Worm (Caenorhabditis elegans): ENCODE data around the gene nrde-3.

The nrde-3 gene

ce11 chrX:380505-380904, 8.5 kb downstream of the nrde-3 start, which contains the start of gene R04A9.3:
Gene R04A9.3, minus strand, starts transcription at chrX:380605.
- TF ChIP-seq dmd-4 (tag; optimal IDR thresholded peaks at IDR 0.05; ENCODE audit: borderline replicate concordance) (no peak), che-1 (tag; optimal IDR thresholded peaks at IDR 0.05) (no peak)

- TF ChIP-seq madf-2 (tag; optimal IDR thresholded peaks at IDR 0.05): no peak
- TF ChIP-seq C38D4.7 (GFP tag; optimal IDR thresholded peaks at IDR 0.05): no peak
- TF ChIP-seq ceh-19 (GFP tag; optimal IDR thresholded peaks at IDR 0.05): no peak
- TF ChIP-seq ceh-34 (tag; optimal IDR thresholded peaks at IDR 0.05): no peak
- TF ChIP-seq sox-4 (tag; optimal IDR thresholded peaks at IDR 0.05): no peak
- no peak for TF ChIP-seq rnt-1 (tag; optimal IDR thresholded peaks at IDR 0.05)
- no peak for TF ChIP-seq lim-6 (tag; optimal IDR thresholded peaks at IDR 0.05)
- no peak for TF ChIP-seq T23F11.4 (GFP tag; optimal IDR thresholded peaks at IDR 0.05)
- no peak for TF ChIP-seq syd-9 (tag; optimal IDR thresholded peaks at IDR 0.05)
- no peak for TF ChIP-seq che-1 (tag; optimal IDR thresholded peaks at IDR 0.05)
- TF ChIP-seq pros-1 (tag; optimal IDR thresholded peaks at IDR 0.05): no peak
- no peak for TF ChIP-seq ets-4 (tag; optimal IDR thresholded peaks at IDR 0.05)
- TF ChIP-seq unc-42 (tag; optimal IDR thresholded peaks at IDR 0.05): no peak
- TF ChIP-seq elt-4 (tag; optimal IDR thresholded peaks at IDR 0.05): no peak
- no peak for TF ChIP-seq F13H6.1 (tag; optimal IDR thresholded peaks at IDR 0.05)
- TF ChIP-seq ttx-3 (tag; optimal IDR thresholded peaks at IDR 0.05): no peak
- TF ChIP-seq dve-1 (tag; optimal IDR thresholded peaks at IDR 0.05): no peak
- TF ChIP-seq lin-11 (tag; optimal IDR thresholded peaks at IDR 0.05): no peak
- TF ChIP-seq tbx-2 (tag; optimal IDR thresholded peaks at IDR 0.05): no peak
- TF ChIP-seq nfya-1 (tag; optimal IDR thresholded peaks at IDR 0.05): no peak
Observed at ce11 chrX:381029-381428, 9.0 kb downstream of the nrde-3 start.

ce11 chrX:382692-383091, 10.7 kb downstream of the nrde-3 start, which contains the start of gene ife-2:
Gene ife-2, minus strand, starts transcription at chrX:382709.
- peak; percentile 95 for TF ChIP-seq nfya-1 (tag; optimal IDR thresholded peaks at IDR 0.05)
- peak; percentile 36 for TF ChIP-seq sdc-2 (tag; optimal IDR thresholded peaks at IDR 0.05)
- peak; percentile 41 for TF ChIP-seq tbx-2 (tag; optimal IDR thresholded peaks at IDR 0.05)
- no peak for TF ChIP-seq sox-2 (GFP tag; IDR thresholded peaks at IDR 0.05)
- peak; percentile 43 for TF ChIP-seq hlh-30 (tag; optimal IDR thresholded peaks at IDR 0.05; ENCODE audit: insufficient read depth)
- no peak for TF ChIP-seq ahr-1 (tag; optimal IDR thresholded peaks at IDR 0.05)
- TF ChIP-seq ceh-48 (tag; optimal IDR thresholded peaks at IDR 0.05): peak; percentile 58
- TF ChIP-seq ceh-31 (tag; optimal IDR thresholded peaks at IDR 0.05): peak; percentile 26

ce11 chrX:388728-389127, 16.7 kb downstream of the nrde-3 start, which contains the start of gene ceh-93:
Gene ceh-93, minus strand, starts transcription at chrX:388797.
- TF ChIP-seq C38D4.7 (GFP tag; optimal IDR thresholded peaks at IDR 0.05) (no peak), mec-3 (tag; optimal IDR thresholded peaks at IDR 0.05; ENCODE audit: borderline replicate concordance) (no peak), nfya-1 (tag; optimal IDR thresholded peaks at IDR 0.05) (peak; percentile 90), nhr-232 (tag; optimal IDR thresholded peaks at IDR 0.05) (no peak), pag-3 (tag; optimal IDR thresholded peaks at IDR 0.05; ENCODE audit: borderline replicate concordance) (no peak)

ce11 chrX:389566-389965, 17.5 kb downstream of the nrde-3 start:
- TF ChIP-seq dve-1 (tag; optimal IDR thresholded peaks at IDR 0.05) (no peak), ceh-2 (tag; optimal IDR thresholded peaks at IDR 0.05) (no peak), sdc-2 (tag; optimal IDR thresholded peaks at IDR 0.05) (no peak), npax-4 (tag; optimal IDR thresholded peaks at IDR 0.05) (no peak), ceh-19 (GFP tag; optimal IDR thresholded peaks at IDR 0.05) (no peak)

- TF ChIP-seq ceh-9 (tag; optimal IDR thresholded peaks at IDR 0.05) (no peak), C38D4.7 (GFP tag; optimal IDR thresholded peaks at IDR 0.05) (no peak), rnt-1 (tag; optimal IDR thresholded peaks at IDR 0.05) (no peak), fkh-6 (tag; optimal IDR thresholded peaks at IDR 0.05) (no peak), Y22D7AL.16 (tag; optimal IDR thresholded peaks at IDR 0.05) (no peak), syd-9 (tag; optimal IDR thresholded peaks at IDR 0.05) (no peak), K02D7.2 (tag; optimal IDR thresholded peaks at IDR 0.05) (no peak), fkh-10 (GFP tag; optimal IDR thresholded peaks at IDR 0.05) (no peak), tbx-7 (tag; optimal IDR thresholded peaks at IDR 0.05) (no peak), ttx-3 (tag; optimal IDR thresholded peaks at IDR 0.05) (no peak), che-1 (tag; optimal IDR thresholded peaks at IDR 0.05) (no peak), sdc-2 (tag; optimal IDR thresholded peaks at IDR 0.05) (no peak), ref-2 (tag; optimal IDR thresholded peaks at IDR 0.05) (no peak), ceh-48 (tag; optimal IDR thresholded peaks at IDR 0.05) (no peak), pag-3 (tag; optimal IDR thresholded peaks at IDR 0.05; ENCODE audit: borderline replicate concordance) (no peak), ahr-1 (tag; optimal IDR thresholded peaks at IDR 0.05) (no peak), eyg-1 (tag; optimal IDR thresholded peaks at IDR 0.05) (no peak), ceh-2 (tag; optimal IDR thresholded peaks at IDR 0.05) (no peak), odd-2 (tag; optimal IDR thresholded peaks at IDR 0.05) (no peak)
Observed at ce11 chrX:390469-390868, 18.4 kb downstream of the nrde-3 start, which contains the start of gene R04A9.9. Gene R04A9.9, minus strand, starts transcription at chrX:390569.

Measured in whole organism, late embryonic.